Worm (Caenorhabditis elegans) whole organism, young adult: ENCODE measurements around the gene dnj-25.

Experiments
- B0261.1 ChIP-seq: sonication (generic microtip); optimal IDR thresholded peaks from 2 replicates; lab custom pipeline; 2016; ENCODE audit warnings: mild to moderate bottlenecking, missing genetic modification characterization, moderate library complexity, missing compliant biosample characterization
- B0336.3 ChIP-seq: fragments of 200-800 bp; sonication (Bioruptor generic); IDR thresholded peaks from 2 replicates; pipeline ENCODE4 v1.3.6; 2022; ENCODE audit warnings: missing genetic modification characterization, missing compliant biosample characterization
- D2030.7 ChIP-seq: fragments of 200-800 bp; sonication (Bioruptor generic); IDR thresholded peaks from 2 replicates; pipeline ENCODE4 v1.3.6; 2022; ENCODE audit warnings: missing genetic modification reagents, missing genetic modification characterization, missing compliant biosample characterization
- F10E7.11 ChIP-seq: sonication (generic microtip); optimal IDR thresholded peaks from 2 replicates; lab custom pipeline; 2017; ENCODE audit warnings: mild to moderate bottlenecking, missing genetic modification characterization, moderate library complexity, missing compliant biosample characterization
- F22D6.2 ChIP-seq: sonication (generic microtip); optimal IDR thresholded peaks from 2 replicates; lab custom pipeline; 2016; ENCODE audit warnings: mild to moderate bottlenecking, missing genetic modification characterization, missing compliant biosample characterization
- F23B12.7 ChIP-seq: sonication (generic microtip); optimal IDR thresholded peaks from 2 replicates; lab custom pipeline; 2017; ENCODE audit warnings: missing genetic modification characterization, mild to moderate bottlenecking, missing compliant biosample characterization, antibody characterized with exemption, moderate library complexity; ENCODE audit not compliant: insufficient read depth
- F33H1.4 ChIP-seq: fragments of 200-800 bp; sonication (Bioruptor generic); IDR thresholded peaks from 2 replicates; pipeline ENCODE4 v1.3.6; 2022; ENCODE audit warnings: missing genetic modification reagents, missing genetic modification characterization, missing compliant biosample characterization
- F37B4.10 ChIP-seq: fragments of 200-800 bp; sonication (Bioruptor generic); IDR thresholded peaks from 2 replicates; pipeline ENCODE4 v1.3.6; 2022; ENCODE audit warnings: missing genetic modification characterization, missing compliant biosample characterization
- Y53G8AR.9 ChIP-seq: fragments of 200-800 bp; sonication (Bioruptor generic); conservative IDR thresholded peaks from 2 replicates; pipeline ENCODE4 v1.3.6; 2022; ENCODE audit warnings: missing genetic modification reagents, missing genetic modification characterization, missing compliant biosample characterization
- Y56A3A.18 ChIP-seq: fragments of 200-800 bp; sonication (Bioruptor generic); IDR thresholded peaks from 2 replicates; pipeline ENCODE4 v1.3.6; 2022; ENCODE audit warnings: missing genetic modification reagents, missing genetic modification characterization, missing compliant biosample characterization
- aptf-2 ChIP-seq: fragments of 200-800 bp; sonication (Bioruptor generic); conservative IDR thresholded peaks from 2 replicates; pipeline ENCODE4 v1.3.6; 2022; ENCODE audit warnings: missing genetic modification reagents, missing genetic modification characterization, missing compliant biosample characterization
- aptf-3 ChIP-seq: fragments of 200-800 bp; sonication (Bioruptor generic); IDR thresholded peaks from 2 replicates; pipeline ENCODE4 v1.3.6; 2022; ENCODE audit warnings: missing genetic modification characterization, missing compliant biosample characterization
- atf-7 ChIP-seq: sonication (generic microtip); optimal IDR thresholded peaks from 2 replicates; lab custom pipeline; 2017; ENCODE audit warnings: mild to moderate bottlenecking, missing genetic modification characterization, missing compliant biosample characterization
- athp-1 ChIP-seq: sonication (generic microtip); optimal IDR thresholded peaks from 2 replicates; lab custom pipeline; 2017; ENCODE audit warnings: mild to moderate bottlenecking, missing genetic modification characterization, missing compliant biosample characterization
- attf-5 ChIP-seq: fragments of 200-800 bp; sonication (Bioruptor generic); optimal IDR thresholded peaks from 2 replicates; lab custom pipeline; 2018; ENCODE audit warnings: mild to moderate bottlenecking, missing genetic modification characterization, missing compliant biosample characterization
- cebp-1 ChIP-seq, 2 experiments: fragments of 200-800 bp in 1 of 2; sonication (Bioruptor generic) in 1 of 2; sonication (generic microtip) in 1 of 2; IDR thresholded peaks in 1 of 2; optimal IDR thresholded peaks in 1 of 2; 2 replicates each; pipeline versions ENCODE4 v1.3.6 to Lab custom; 2017 to 2022; ENCODE audit warnings: missing compliant biosample characterization in 2 of 2, missing genetic modification characterization in 2 of 2, mild to moderate bottlenecking in 1 of 2, missing genetic modification reagents in 1 of 2, moderate library complexity in 1 of 2
- ceh-27 ChIP-seq: fragments of 200-800 bp; sonication (Bioruptor generic); optimal IDR thresholded peaks from 2 replicates; lab custom pipeline; 2018; ENCODE audit warnings: mild to moderate bottlenecking, missing genetic modification characterization, moderate library complexity, missing compliant biosample characterization
- ceh-40 ChIP-seq: fragments of 200-800 bp; sonication (Bioruptor generic); IDR thresholded peaks from 2 replicates; pipeline ENCODE4 v1.3.6; 2022; ENCODE audit warnings: missing genetic modification characterization, missing compliant biosample characterization
- egrh-3 ChIP-seq: fragments of 200-800 bp; sonication (Bioruptor generic); IDR thresholded peaks from 2 replicates; pipeline ENCODE4 v1.3.6; 2022; ENCODE audit warnings: missing genetic modification reagents, missing genetic modification characterization, missing compliant biosample characterization
- fkh-3 ChIP-seq: sonication (generic microtip); optimal IDR thresholded peaks from 2 replicates; lab custom pipeline; 2016; ENCODE audit warnings: mild to moderate bottlenecking, missing genetic modification characterization, missing compliant biosample characterization
- hmg-1.2 ChIP-seq: fragments of 200-800 bp; sonication (Bioruptor generic); IDR thresholded peaks from 2 replicates; pipeline ENCODE4 v1.3.6; 2022; ENCODE audit warnings: missing genetic modification reagents, missing genetic modification characterization, missing compliant biosample characterization
- hmg-20 ChIP-seq: fragments of 200-800 bp; sonication (Bioruptor generic); IDR thresholded peaks from 2 replicates; pipeline ENCODE4 v1.3.6; 2022; ENCODE audit warnings: missing genetic modification reagents, missing genetic modification characterization, missing compliant biosample characterization
- let-526 ChIP-seq: fragments of 200-800 bp; sonication (Bioruptor generic); IDR thresholded peaks from 2 replicates; pipeline ENCODE4 v1.3.6; 2022; ENCODE audit warnings: missing genetic modification reagents, missing genetic modification characterization, missing compliant biosample characterization
- lin-40 ChIP-seq: sonication (generic microtip); optimal IDR thresholded peaks from 2 replicates; lab custom pipeline; 2016; ENCODE audit warnings: missing genetic modification characterization, mild to moderate bottlenecking, missing compliant biosample characterization, missing genotype, missing genetic modification reagents
- lsy-27 ChIP-seq: sonication (generic microtip); optimal IDR thresholded peaks from 2 replicates; lab custom pipeline; 2017; ENCODE audit warnings: missing genetic modification characterization, mild to moderate bottlenecking, missing compliant biosample characterization, antibody characterized with exemption, missing genotype, borderline replicate concordance; ENCODE audit not compliant: insufficient read depth
- madf-10 ChIP-seq: sonication (generic microtip); optimal IDR thresholded peaks from 2 replicates; lab custom pipeline; 2016; ENCODE audit warnings: mild to moderate bottlenecking, missing genetic modification characterization, missing compliant biosample characterization
- madf-8 ChIP-seq: fragments of 200-800 bp; sonication (Bioruptor generic); conservative IDR thresholded peaks from 2 replicates; pipeline ENCODE4 v1.3.6; 2022; ENCODE audit warnings: missing genetic modification reagents, missing genetic modification characterization, missing compliant biosample characterization
- mcd-1 ChIP-seq: fragments of 200-800 bp; sonication (Bioruptor generic); IDR thresholded peaks from 2 replicates; pipeline ENCODE4 v1.3.6; 2022; ENCODE audit warnings: missing genetic modification reagents, missing genetic modification characterization, missing compliant biosample characterization
- nfya-2 ChIP-seq: fragments of 200-800 bp; sonication (Bioruptor generic); IDR thresholded peaks from 2 replicates; pipeline ENCODE4 v1.3.6; 2022; ENCODE audit warnings: missing genetic modification reagents, missing genetic modification characterization, missing compliant biosample characterization
- nhr-80 ChIP-seq: sonication (generic microtip); optimal IDR thresholded peaks from 2 replicates; lab custom pipeline; 2016; ENCODE audit warnings: missing genetic modification characterization, missing compliant biosample characterization
- nhr-90 ChIP-seq: sonication (generic microtip); optimal IDR thresholded peaks from 2 replicates; lab custom pipeline; 2016; ENCODE audit warnings: missing genotype, mild to moderate bottlenecking, missing genetic modification characterization, missing compliant biosample characterization
- rec-8 ChIP-seq, 2 experiments: sonication (generic microtip); optimal IDR thresholded peaks; 2 replicates each; lab custom pipeline; 2016; ENCODE audit warnings: mild to moderate bottlenecking in 2 of 2, missing genetic modification characterization in 2 of 2, missing genetic modification reagents in 2 of 2, missing genotype in 2 of 2, missing biosample characterization in 1 of 2, missing compliant biosample characterization in 1 of 2, moderate library complexity in 1 of 2
- snpc-1.1 ChIP-seq: sonication (generic microtip); optimal IDR thresholded peaks from 2 replicates; lab custom pipeline; 2017; ENCODE audit warnings: missing genetic modification characterization, mild to moderate bottlenecking, missing compliant biosample characterization, antibody characterized with exemption, moderate library complexity, missing genotype, missing genetic modification reagents; ENCODE audit not compliant: insufficient read depth
- snpc-1.3 ChIP-seq: sonication (generic microtip); optimal IDR thresholded peaks from 2 replicates; lab custom pipeline; 2017; ENCODE audit warnings: missing genetic modification characterization, mild to moderate bottlenecking, missing compliant biosample characterization, antibody characterized with exemption, moderate library complexity, missing genotype, missing genetic modification reagents; ENCODE audit not compliant: insufficient read depth
- snpc-3.4 ChIP-seq: sonication (generic microtip); optimal IDR thresholded peaks from 2 replicates; lab custom pipeline; 2017; ENCODE audit warnings: missing genetic modification characterization, mild to moderate bottlenecking, missing compliant biosample characterization, antibody characterized with exemption, moderate library complexity, missing genotype, missing genetic modification reagents
- snpc-4 ChIP-seq, 5 experiments: fragments of 150-350 bp in 1 of 5; sonication (generic microtip) in 4 of 5; optimal IDR thresholded peaks; 2 replicates each; lab custom pipeline; 2014 to 2018; ENCODE audit warnings: missing genetic modification characterization in 5 of 5, missing biosample characterization in 3 of 5, antibody characterized with exemption in 2 of 5, mild to moderate bottlenecking in 2 of 5, missing compliant biosample characterization in 2 of 5, missing genotype in 2 of 5, moderate library complexity in 2 of 5, missing genetic modification reagents in 1 of 5
- sptf-2 ChIP-seq: fragments of 200-800 bp; sonication (Bioruptor generic); optimal IDR thresholded peaks from 2 replicates; lab custom pipeline; 2018; ENCODE audit warnings: mild to moderate bottlenecking, missing genetic modification characterization, missing compliant biosample characterization
- tbx-9 ChIP-seq: sonication (generic microtip); optimal IDR thresholded peaks from 2 replicates; lab custom pipeline; 2016; ENCODE audit warnings: borderline replicate concordance, missing genetic modification characterization, inconsistent platforms, missing compliant biosample characterization
- unc-130 ChIP-seq: sonication (generic microtip); optimal IDR thresholded peaks from 2 replicates; lab custom pipeline; 2016; ENCODE audit warnings: missing genetic modification reagents, missing genetic modification characterization, missing compliant biosample characterization
- zfh-2 ChIP-seq: fragments of 200-800 bp; sonication (Bioruptor generic); conservative IDR thresholded peaks from 2 replicates; pipeline ENCODE4 v1.3.6; 2022; ENCODE audit warnings: missing genetic modification reagents, missing genetic modification characterization, missing compliant biosample characterization
- zim-3 ChIP-seq: sonication (generic microtip); optimal IDR thresholded peaks from 2 replicates; lab custom pipeline; 2017; ENCODE audit warnings: mild to moderate bottlenecking, missing genetic modification characterization, moderate library complexity, missing compliant biosample characterization
- ztf-18 ChIP-seq: sonication (generic microtip); optimal IDR thresholded peaks from 2 replicates; lab custom pipeline; 2016; ENCODE audit warnings: missing genotype, mild to moderate bottlenecking, missing genetic modification characterization, missing compliant biosample characterization
- ztf-26 ChIP-seq: sonication (generic microtip); optimal IDR thresholded peaks from 2 replicates; lab custom pipeline; 2017; ENCODE audit warnings: missing genetic modification characterization, missing compliant biosample characterization

Gene dnj-25

DNA sequence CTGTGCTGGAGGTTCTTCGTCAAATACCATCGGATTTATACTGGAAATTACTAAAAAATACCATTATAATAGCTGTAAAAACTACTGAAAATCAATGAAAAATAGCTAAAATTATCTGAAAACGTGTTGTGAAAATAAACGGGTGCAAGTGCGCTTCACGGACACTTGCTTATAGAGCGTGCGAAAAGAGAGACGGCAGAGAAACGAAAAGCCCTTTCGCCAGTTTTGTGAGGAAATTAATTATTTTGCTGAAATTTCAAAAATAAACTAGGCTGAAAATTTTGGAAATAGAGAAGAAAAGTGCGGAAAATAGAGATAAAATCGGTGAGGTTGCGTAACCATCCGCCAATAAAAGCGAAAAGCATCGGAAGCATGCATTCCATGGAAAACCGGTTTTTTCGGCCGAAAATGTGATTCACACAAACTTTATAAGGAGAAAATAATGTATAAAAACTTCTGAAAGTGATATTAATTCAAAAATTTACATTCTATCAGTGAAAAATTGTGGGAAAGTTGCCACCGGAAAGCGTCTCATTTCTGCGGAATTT is at the start of gene dnj-25:
dnj-25 (minus strand) TSS at position 57 of the 548 bp plus-strand sequence.
- TF ChIP-seq unc-130 (GFP tag; lab: Kevin White, UChicago) (no peak), sptf-2 (GFP tag; lab: Kevin White, UChicago) (no peak), F23B12.7 (tag; lab: Kevin White, UChicago) (peak; percentile 20), B0261.1 (no peak), mcd-1 (GFP tag; lab: Robert Waterston, UW) (peak; percentile 62), hmg-1.2 (peak; percentile 90)

ce11 chrV:20793761-20794160 is 49.6 kb upstream of the dnj-25 start:
- TF ChIP-seq zfh-2 (GFP tag; lab: Robert Waterston, UW) (peak; percentile 97), lsy-27 (tag; lab: Kevin White, UChicago) (no peak), madf-10 (tag; lab: Kevin White, UChicago) (peak; percentile 11), athp-1 (tag; lab: Kevin White, UChicago) (no peak), zim-3 (tag; lab: Kevin White, UChicago) (no peak), sptf-2 (GFP tag; lab: Kevin White, UChicago) (no peak), snpc-1.3 (tag; lab: Kevin White, UChicago) (no peak), atf-7 (no peak), let-526 (GFP tag; lab: Robert Waterston, UW) (no peak), aptf-3 (GFP tag; lab: Robert Waterston, UW) (0 out of 2 replicates have a peak, but pooled peaks have one; percentile 67), F23B12.7 (tag; lab: Kevin White, UChicago) (no peak), cebp-1 (GFP tag; IDR thresholded peaks at IDR 0.05; lab: Robert Waterston, UW) (no peak), cebp-1 (tag; optimal IDR thresholded peaks at IDR 0.05; lab: Kevin White, UChicago) (peak; percentile 50), F37B4.10 (GFP tag; lab: Robert Waterston, UW) (no peak), F22D6.2 (tag; lab: Kevin White, UChicago) (no peak), ztf-18 (no peak), Y56A3A.18 (GFP tag; lab: Robert Waterston, UW) (no peak), aptf-2 (no peak), attf-5 (GFP tag; lab: Kevin White, UChicago) (peak; percentile 41), B0261.1 (no peak), nhr-90 (tag; lab: Kevin White, UChicago) (no peak), nfya-2 (GFP tag; lab: Robert Waterston, UW) (no peak), egrh-3 (GFP tag; lab: Robert Waterston, UW) (peak; percentile 41; the same call in 1 of the 2 replicates), mcd-1 (GFP tag; lab: Robert Waterston, UW) (peak; percentile 24; the same call in 1 of the 2 replicates), fkh-3 (tag; lab: Kevin White, UChicago) (no peak), tbx-9 (tag; lab: Kevin White, UChicago) (no peak), ceh-40 (no peak), Y53G8AR.9 (GFP tag; lab: Robert Waterston, UW) (no peak), hmg-20 (GFP tag; lab: Robert Waterston, UW) (no peak), ceh-27 (no peak), snpc-1.1 (no peak), nhr-80 (tag; lab: Kevin White, UChicago) (peak; percentile 80), F10E7.11 (no peak), D2030.7 (GFP tag; lab: Robert Waterston, UW) (no peak), snpc-4 (GFP tag; optimal IDR thresholded peaks at IDR 0.05; lab: Kevin White, UChicago) (no peak), snpc-4 (tag; optimal IDR thresholded peaks at IDR 0.05; lab: Kevin White, UChicago) (peak in 1 of 4 experiments; percentile 11), rec-8 (tag; optimal IDR thresholded peaks at IDR 0.05; lab: Kevin White, UChicago) (no peak), B0336.3 (GFP tag; lab: Robert Waterston, UW) (no peak), ztf-26 (tag; lab: Kevin White, UChicago) (no peak), madf-8 (no peak), snpc-3.4 (no peak), F33H1.4 (no peak), lin-40 (tag; lab: Kevin White, UChicago) (no peak)
